Worm (Caenorhabditis elegans) whole organism, L3 larva: ENCODE measurements around the gene str-112.

Experiments used
- aly-2 ChIP-seq: fragments of 150-350 bp; optimal IDR thresholded peaks from 2 replicates; lab custom pipeline; 2014; ENCODE audit warnings: missing biosample characterization, missing genetic modification characterization
- elt-1 ChIP-seq: fragments of 150-350 bp; optimal IDR thresholded peaks from 2 replicates; lab custom pipeline; 2014; ENCODE audit warnings: missing biosample characterization, missing genetic modification characterization
- fkh-10 ChIP-seq: sonication (generic microtip); optimal IDR thresholded peaks from 2 replicates; lab custom pipeline; 2017; ENCODE audit warnings: missing biosample characterization, missing genetic modification reagents, missing genetic modification characterization
- hmg-11 ChIP-seq: sonication (generic microtip); optimal IDR thresholded peaks from 2 replicates; lab custom pipeline; 2016; ENCODE audit warnings: missing genetic modification characterization, missing compliant biosample characterization
- nhr-43 ChIP-seq: sonication (generic microtip); optimal IDR thresholded peaks from 2 replicates; lab custom pipeline; 2016; ENCODE audit warnings: mild to moderate bottlenecking, missing genetic modification characterization, missing compliant biosample characterization; ENCODE audit not compliant: poor library complexity, severe bottlenecking
- sea-2 ChIP-seq: fragments of 150-350 bp; sonication (generic microtip); optimal IDR thresholded peaks from 4 replicates; lab custom pipeline; 2014; ENCODE audit warnings: missing biosample characterization, missing genetic modification reagents, missing genetic modification characterization
- skn-1 ChIP-seq: fragments of 150-350 bp; optimal IDR thresholded peaks from 2 replicates; lab custom pipeline; 2014; ENCODE audit warnings: missing biosample characterization, missing genetic modification characterization
- snpc-4 ChIP-seq: fragments of 150-350 bp; optimal IDR thresholded peaks from 2 replicates; lab custom pipeline; 2014; ENCODE audit warnings: missing biosample characterization, missing genetic modification characterization
- tbx-2 ChIP-seq: sonication (generic microtip); optimal IDR thresholded peaks from 2 replicates; lab custom pipeline; 2016; ENCODE audit warnings: mild to moderate bottlenecking, missing genetic modification characterization, missing compliant biosample characterization

ce11 chrV:7153046-7153445 lies 14.8 kb upstream of the str-112 start, which contains the start of gene fat-7:
- TF ChIP-seq skn-1 (tag; lab: Kevin White, UChicago) (no peak), snpc-4 (tag; lab: Kevin White, UChicago) (no peak), nhr-43 (no peak), elt-1 (tag; lab: Kevin White, UChicago) (no peak), aly-2 (tag; lab: Kevin White, UChicago) (no peak), sea-2 (GFP tag; lab: Kevin White, UChicago) (no peak), hmg-11 (tag; lab: Kevin White, UChicago) (no peak), fkh-10 (no peak), tbx-2 (tag; lab: Kevin White, UChicago) (no peak)
